Worm (Caenorhabditis elegans) whole organism, young adult: ENCODE data around the gene prp-9.

Source experiments
- C06A6.2 ChIP-seq: fragments of 200-800 bp; sonication (Bioruptor generic); conservative IDR thresholded peaks from 2 replicates; pipeline ENCODE4 v1.3.6; 2022; ENCODE audit warnings: missing genetic modification characterization, missing compliant biosample characterization
- C17E4.6 ChIP-seq: fragments of 200-800 bp; sonication (Bioruptor generic); IDR thresholded peaks from 2 replicates; pipeline ENCODE4 v1.3.6; 2022; ENCODE audit warnings: missing genetic modification reagents, missing genetic modification characterization, missing compliant biosample characterization
- D2030.7 ChIP-seq: fragments of 200-800 bp; sonication (Bioruptor generic); IDR thresholded peaks from 2 replicates; pipeline ENCODE4 v1.3.6; 2022; ENCODE audit warnings: missing genetic modification reagents, missing genetic modification characterization, missing compliant biosample characterization
- F33H1.4 ChIP-seq: fragments of 200-800 bp; sonication (Bioruptor generic); IDR thresholded peaks from 2 replicates; pipeline ENCODE4 v1.3.6; 2022; ENCODE audit warnings: missing genetic modification reagents, missing genetic modification characterization, missing compliant biosample characterization
- F49E8.2 ChIP-seq: sonication (generic microtip); optimal IDR thresholded peaks from 3 replicates; lab custom pipeline; 2017; ENCODE audit warnings: missing genetic modification characterization, mild to moderate bottlenecking, missing compliant biosample characterization, antibody characterized with exemption, moderate library complexity; ENCODE audit not compliant: insufficient read depth
- K12H6.12 ChIP-seq: fragments of 200-800 bp; sonication (Bioruptor generic); optimal IDR thresholded peaks from 2 replicates; lab custom pipeline; 2018; ENCODE audit warnings: mild to moderate bottlenecking, missing genetic modification characterization, missing compliant biosample characterization
- Y56A3A.18 ChIP-seq: fragments of 200-800 bp; sonication (Bioruptor generic); IDR thresholded peaks from 2 replicates; pipeline ENCODE4 v1.3.6; 2022; ENCODE audit warnings: missing genetic modification reagents, missing genetic modification characterization, missing compliant biosample characterization
- Y79H2A.3 ChIP-seq: fragments of 200-800 bp; sonication (Bioruptor generic); conservative IDR thresholded peaks from 2 replicates; pipeline ENCODE4 v1.3.6; 2022; ENCODE audit warnings: missing genetic modification reagents, missing genetic modification characterization, missing compliant biosample characterization
- akir-1 ChIP-seq: fragments of 200-800 bp; sonication (Bioruptor generic); optimal IDR thresholded peaks from 2 replicates; lab custom pipeline; 2018; ENCODE audit warnings: mild to moderate bottlenecking, missing genetic modification characterization, moderate library complexity, missing compliant biosample characterization
- ama-1 ChIP-seq, 3 experiments: fragments of 150-350 bp in 1 of 3; sonication (generic microtip) in 2 of 3; optimal IDR thresholded peaks; 2 replicates each; lab custom pipeline; 2014 to 2018; ENCODE audit warnings: missing biosample characterization in 2 of 3, missing genetic modification characterization in 2 of 3, missing genetic modification reagents in 2 of 3
- atf-7 ChIP-seq: sonication (generic microtip); optimal IDR thresholded peaks from 2 replicates; lab custom pipeline; 2017; ENCODE audit warnings: mild to moderate bottlenecking, missing genetic modification characterization, missing compliant biosample characterization
- attf-3 ChIP-seq: fragments of 200-800 bp; sonication (Bioruptor generic); conservative IDR thresholded peaks from 2 replicates; pipeline ENCODE4 v1.3.6; 2022; ENCODE audit warnings: missing genetic modification reagents, missing genetic modification characterization, missing compliant biosample characterization
- bed-1 ChIP-seq: fragments of 200-800 bp; sonication (Bioruptor generic); IDR thresholded peaks from 2 replicates; pipeline ENCODE4 v1.3.6; 2022; ENCODE audit warnings: missing genetic modification reagents, missing genetic modification characterization, missing compliant biosample characterization
- ccch-3 ChIP-seq: fragments of 200-800 bp; sonication (Bioruptor generic); optimal IDR thresholded peaks from 2 replicates; lab custom pipeline; 2018; ENCODE audit warnings: mild to moderate bottlenecking, missing genetic modification characterization, missing compliant biosample characterization
- ceh-100 ChIP-seq: fragments of 200-800 bp; sonication (Bioruptor generic); IDR thresholded peaks from 2 replicates; pipeline ENCODE4 v1.3.6; 2022; ENCODE audit warnings: missing genetic modification reagents, missing genetic modification characterization, missing compliant biosample characterization
- ceh-40 ChIP-seq: fragments of 200-800 bp; sonication (Bioruptor generic); IDR thresholded peaks from 2 replicates; pipeline ENCODE4 v1.3.6; 2022; ENCODE audit warnings: missing genetic modification characterization, missing compliant biosample characterization
- ceh-58 ChIP-seq: fragments of 200-800 bp; sonication (Bioruptor generic); IDR thresholded peaks from 2 replicates; pipeline ENCODE4 v1.3.6; 2022; ENCODE audit warnings: missing genetic modification characterization, missing compliant biosample characterization
- die-1 ChIP-seq: sonication (generic microtip); optimal IDR thresholded peaks from 2 replicates; lab custom pipeline; 2016; ENCODE audit warnings: missing genotype, mild to moderate bottlenecking, missing genetic modification characterization, missing compliant biosample characterization
- dox-1 ChIP-seq: fragments of 200-800 bp; sonication (Bioruptor generic); IDR thresholded peaks from 2 replicates; pipeline ENCODE4 v1.3.6; 2022; ENCODE audit warnings: missing genetic modification reagents, missing genetic modification characterization, missing compliant biosample characterization
- dpff-1 ChIP-seq: sonication (generic microtip); optimal IDR thresholded peaks from 2 replicates; lab custom pipeline; 2017; ENCODE audit warnings: mild to moderate bottlenecking, missing genetic modification characterization, missing compliant biosample characterization
- egl-18 ChIP-seq: fragments of 200-800 bp; sonication (Bioruptor generic); IDR thresholded peaks from 2 replicates; pipeline ENCODE4 v1.3.6; 2022; ENCODE audit warnings: missing genetic modification reagents, missing genetic modification characterization, missing compliant biosample characterization
- egl-44 ChIP-seq: fragments of 200-800 bp; sonication (Bioruptor generic); IDR thresholded peaks from 2 replicates; pipeline ENCODE4 v1.3.6; 2022; ENCODE audit warnings: missing genetic modification reagents, missing genetic modification characterization, missing compliant biosample characterization
- egrh-3 ChIP-seq: fragments of 200-800 bp; sonication (Bioruptor generic); IDR thresholded peaks from 2 replicates; pipeline ENCODE4 v1.3.6; 2022; ENCODE audit warnings: missing genetic modification reagents, missing genetic modification characterization, missing compliant biosample characterization
- ekl-4 ChIP-seq: fragments of 200-800 bp; sonication (Bioruptor generic); IDR thresholded peaks from 2 replicates; pipeline ENCODE4 v1.3.6; 2022; ENCODE audit warnings: missing genetic modification reagents, missing genetic modification characterization, missing compliant biosample characterization
- ets-4 ChIP-seq: fragments of 200-800 bp; sonication (Bioruptor generic); optimal IDR thresholded peaks from 2 replicates; lab custom pipeline; 2018; ENCODE audit warnings: mild to moderate bottlenecking, missing genetic modification characterization, missing compliant biosample characterization
- hlh-12 ChIP-seq: sonication (generic microtip); optimal IDR thresholded peaks from 2 replicates; lab custom pipeline; 2016; ENCODE audit warnings: missing genetic modification characterization, missing compliant biosample characterization
- hlh-26 ChIP-seq: fragments of 200-800 bp; sonication (Bioruptor generic); conservative IDR thresholded peaks from 2 replicates; pipeline ENCODE4 v1.3.6; 2022; ENCODE audit warnings: missing genetic modification reagents, missing genetic modification characterization, missing compliant biosample characterization
- hmg-1.2 ChIP-seq: fragments of 200-800 bp; sonication (Bioruptor generic); IDR thresholded peaks from 2 replicates; pipeline ENCODE4 v1.3.6; 2022; ENCODE audit warnings: missing genetic modification reagents, missing genetic modification characterization, missing compliant biosample characterization
- hmg-20 ChIP-seq: fragments of 200-800 bp; sonication (Bioruptor generic); IDR thresholded peaks from 2 replicates; pipeline ENCODE4 v1.3.6; 2022; ENCODE audit warnings: missing genetic modification reagents, missing genetic modification characterization, missing compliant biosample characterization
- hrde-1 ChIP-seq: sonication (generic microtip); optimal IDR thresholded peaks from 2 replicates; lab custom pipeline; 2016; ENCODE audit warnings: missing genetic modification characterization, mild to moderate bottlenecking, missing compliant biosample characterization, moderate library complexity, missing genotype, missing genetic modification reagents, borderline replicate concordance
- let-526 ChIP-seq: fragments of 200-800 bp; sonication (Bioruptor generic); IDR thresholded peaks from 2 replicates; pipeline ENCODE4 v1.3.6; 2022; ENCODE audit warnings: missing genetic modification reagents, missing genetic modification characterization, missing compliant biosample characterization
- let-607 ChIP-seq, 2 experiments: fragments of 200-800 bp in 1 of 2; sonication (Bioruptor generic) in 1 of 2; sonication (generic microtip) in 1 of 2; optimal IDR thresholded peaks; 2 replicates each; lab custom pipeline; 2016 to 2018; ENCODE audit warnings: mild to moderate bottlenecking in 2 of 2, missing compliant biosample characterization in 2 of 2, missing genetic modification characterization in 2 of 2, moderate library complexity in 2 of 2, missing genotype in 1 of 2
- lin-26 ChIP-seq: fragments of 200-800 bp; sonication (Bioruptor generic); IDR thresholded peaks from 2 replicates; pipeline ENCODE4 v1.3.6; 2022; ENCODE audit warnings: missing genetic modification reagents, missing genetic modification characterization, missing compliant biosample characterization
- madf-8 ChIP-seq: fragments of 200-800 bp; sonication (Bioruptor generic); conservative IDR thresholded peaks from 2 replicates; pipeline ENCODE4 v1.3.6; 2022; ENCODE audit warnings: missing genetic modification reagents, missing genetic modification characterization, missing compliant biosample characterization
- mcd-1 ChIP-seq: fragments of 200-800 bp; sonication (Bioruptor generic); IDR thresholded peaks from 2 replicates; pipeline ENCODE4 v1.3.6; 2022; ENCODE audit warnings: missing genetic modification reagents, missing genetic modification characterization, missing compliant biosample characterization
- mxl-1 ChIP-seq: sonication (generic microtip); optimal IDR thresholded peaks from 2 replicates; lab custom pipeline; 2016; ENCODE audit warnings: missing genetic modification characterization, missing compliant biosample characterization
- nfya-2 ChIP-seq: fragments of 200-800 bp; sonication (Bioruptor generic); IDR thresholded peaks from 2 replicates; pipeline ENCODE4 v1.3.6; 2022; ENCODE audit warnings: missing genetic modification reagents, missing genetic modification characterization, missing compliant biosample characterization
- nfyb-1 ChIP-seq: fragments of 200-800 bp; sonication (Bioruptor generic); IDR thresholded peaks from 2 replicates; pipeline ENCODE4 v1.3.6; 2022; ENCODE audit warnings: missing genetic modification reagents, missing genetic modification characterization, missing compliant biosample characterization
- nhr-179 ChIP-seq: sonication (generic microtip); optimal IDR thresholded peaks from 2 replicates; lab custom pipeline; 2016; ENCODE audit warnings: mild to moderate bottlenecking, missing genetic modification characterization, missing compliant biosample characterization
- nhr-27 ChIP-seq: fragments of 200-800 bp; sonication (Bioruptor generic); optimal IDR thresholded peaks from 2 replicates; lab custom pipeline; 2018; ENCODE audit warnings: mild to moderate bottlenecking, missing genetic modification characterization, moderate library complexity, missing compliant biosample characterization
- pha-4 ChIP-seq: fragments of 150-350 bp; sonication (generic microtip); optimal IDR thresholded peaks from 2 replicates; lab custom pipeline; 2014; ENCODE audit warnings: missing biosample characterization, missing genetic modification reagents, missing genetic modification characterization
- repo-1 ChIP-seq: sonication (generic microtip); optimal IDR thresholded peaks from 2 replicates; lab custom pipeline; 2017; ENCODE audit warnings: mild to moderate bottlenecking, missing genetic modification characterization, missing compliant biosample characterization
- sdz-38 ChIP-seq: sonication (generic microtip); optimal IDR thresholded peaks from 2 replicates; lab custom pipeline; 2016; ENCODE audit warnings: missing genotype, missing genetic modification characterization, missing compliant biosample characterization
- sea-2 ChIP-seq: fragments of 200-800 bp; sonication (Bioruptor generic); IDR thresholded peaks from 2 replicates; pipeline ENCODE4 v1.3.6; 2022; ENCODE audit warnings: missing genetic modification characterization, missing compliant biosample characterization
- unc-130 ChIP-seq: sonication (generic microtip); optimal IDR thresholded peaks from 2 replicates; lab custom pipeline; 2016; ENCODE audit warnings: missing genetic modification reagents, missing genetic modification characterization, missing compliant biosample characterization
- zim-3 ChIP-seq: sonication (generic microtip); optimal IDR thresholded peaks from 2 replicates; lab custom pipeline; 2017; ENCODE audit warnings: mild to moderate bottlenecking, missing genetic modification characterization, moderate library complexity, missing compliant biosample characterization
- ztf-26 ChIP-seq: sonication (generic microtip); optimal IDR thresholded peaks from 2 replicates; lab custom pipeline; 2017; ENCODE audit warnings: missing genetic modification characterization, missing compliant biosample characterization
- ztf-28 ChIP-seq: fragments of 200-800 bp; sonication (Bioruptor generic); IDR thresholded peaks from 2 replicates; pipeline ENCODE4 v1.3.6; 2022; ENCODE audit warnings: missing genetic modification reagents, missing genetic modification characterization, missing compliant biosample characterization
- ztf-6 ChIP-seq: fragments of 200-800 bp; sonication (Bioruptor generic); IDR thresholded peaks from 2 replicates; pipeline ENCODE4 v1.3.6; 2022; ENCODE audit warnings: missing genetic modification reagents, missing genetic modification characterization, missing compliant biosample characterization

Gene prp-9

DNA sequence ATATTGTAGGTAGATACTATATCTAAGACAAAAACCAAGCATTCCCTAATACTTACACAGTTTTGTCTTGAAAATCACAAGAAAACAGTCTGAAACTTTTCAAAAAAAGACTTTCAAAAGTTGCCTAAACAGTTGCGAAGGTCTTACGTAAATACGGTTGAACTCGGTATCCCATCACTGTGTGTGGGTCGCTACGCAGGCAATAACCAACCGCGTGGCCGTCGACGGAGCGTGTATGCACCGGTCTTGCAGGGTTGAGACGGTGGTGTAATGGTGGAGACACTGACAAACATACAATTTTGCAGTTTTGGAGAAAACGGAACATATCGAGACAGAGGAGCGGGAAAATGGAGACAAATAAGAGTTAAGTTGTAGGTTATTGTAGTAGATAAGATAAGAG lies 36.0 kb upstream of the prp-9 start, which contains the start of gene iff-2 (continued):
- TF ChIP-seq dpff-1 (tag; lab: Kevin White, UChicago) (no peak), ceh-40 (GFP tag; lab: Robert Waterston, UW) (0 out of 2 replicates have a peak, but pooled peaks have one; percentile 64), ccch-3 (GFP tag; lab: Kevin White, UChicago) (peak; percentile 39), mxl-1 (no peak), dox-1 (GFP tag; lab: Robert Waterston, UW) (no peak; the same call in none of the 2 replicates), hlh-26 (GFP tag; lab: Robert Waterston, UW) (no peak), repo-1 (tag; lab: Kevin White, UChicago) (peak; percentile 93), let-526 (GFP tag; lab: Robert Waterston, UW) (peak; percentile 96), sea-2 (no peak), egrh-3 (GFP tag; lab: Robert Waterston, UW) (no peak), nhr-179 (tag; lab: Kevin White, UChicago) (no peak), attf-3 (GFP tag; lab: Robert Waterston, UW) (peak; percentile 85), let-607 (tag; optimal IDR thresholded peaks at IDR 0.05; lab: Kevin White, UChicago) (peak; percentile 99), madf-8 (GFP tag; lab: Robert Waterston, UW) (no peak), C17E4.6 (peak; percentile 93), Y79H2A.3 (GFP tag; lab: Robert Waterston, UW) (no peak), bed-1 (GFP tag; lab: Robert Waterston, UW) (no peak), hmg-1.2 (GFP tag; lab: Robert Waterston, UW) (peak; percentile 95), ets-4 (GFP tag; lab: Kevin White, UChicago) (peak; percentile 99), zim-3 (tag; lab: Kevin White, UChicago) (peak; percentile 64), F49E8.2 (no peak), ztf-28 (GFP tag; lab: Robert Waterston, UW) (peak; percentile 72; the same call in 1 of the 2 replicates), pha-4 (peak; percentile 99), D2030.7 (GFP tag; lab: Robert Waterston, UW) (no peak), ceh-100 (GFP tag; lab: Robert Waterston, UW) (peak; percentile 89), egl-44 (peak; percentile 94), atf-7 (peak; percentile 95), hlh-12 (tag; lab: Kevin White, UChicago) (no peak), nfya-2 (GFP tag; lab: Robert Waterston, UW) (no peak), K12H6.12 (peak; percentile 99), nfyb-1 (GFP tag; lab: Robert Waterston, UW) (peak; percentile 97), hmg-20 (GFP tag; lab: Robert Waterston, UW) (no peak; the same call in 1 of the 2 replicates), sdz-38 (tag; lab: Kevin White, UChicago) (no peak), ceh-58 (no peak), ama-1 (optimal IDR thresholded peaks at IDR 0.05; lab: Kevin White, UChicago) (peak; percentile 68), ama-1 (GFP tag; optimal IDR thresholded peaks at IDR 0.05; lab: Kevin White, UChicago) (no peak), ztf-6 (GFP tag; lab: Robert Waterston, UW) (peak; percentile 95), die-1 (tag; lab: Kevin White, UChicago) (peak; percentile 66), ekl-4 (GFP tag; lab: Robert Waterston, UW) (peak; percentile 97), nhr-27 (tag; lab: Kevin White, UChicago) (peak; percentile 62), ztf-26 (peak; percentile 98), mcd-1 (GFP tag; lab: Robert Waterston, UW) (peak; percentile 100), F33H1.4 (GFP tag; lab: Robert Waterston, UW) (peak; percentile 81), lin-26 (GFP tag; lab: Robert Waterston, UW) (no peak), hrde-1 (tag; lab: Kevin White, UChicago) (no peak), egl-18 (GFP tag; lab: Robert Waterston, UW) (0 out of 2 replicates have a peak, but pooled peaks have one; percentile 58), unc-130 (no peak), akir-1 (peak; percentile 36), Y56A3A.18 (GFP tag; lab: Robert Waterston, UW) (peak; percentile 77; the same call in 1 of the 2 replicates), C06A6.2 (GFP tag; lab: Robert Waterston, UW) (peak; percentile 95)
